Fruit fly (Drosophila melanogaster) whole organism, pupa: ENCODE data around the gene CG8611.
A peak's percentile ranks its signal among the peaks of the same experiment; 100 is the strongest.

Source experiments
- CG10348 ChIP-seq: fragments of 200-800 bp; sonication (Bioruptor generic); IDR thresholded peaks from 2 replicates; pipeline ENCODE4 v1.3.6; 2022; ENCODE audit warnings: missing biosample characterization, missing genetic modification characterization
- CG12605 ChIP-seq: fragments of 200-800 bp; sonication (Bioruptor generic); IDR thresholded peaks from 2 replicates; pipeline ENCODE4 v1.3.6; 2022; ENCODE audit warnings: missing biosample characterization, missing genetic modification characterization
- CG13204 ChIP-seq: fragments of 200-800 bp; sonication (Bioruptor generic); optimal IDR thresholded peaks from 2 replicates; lab custom pipeline; 2018; ENCODE audit warnings: missing biosample characterization, mild to moderate bottlenecking, missing genetic modification characterization, moderate library complexity
- CG14655 ChIP-seq: fragments of 200-800 bp; sonication (Bioruptor generic); optimal IDR thresholded peaks from 3 replicates; lab custom pipeline; 2017; ENCODE audit warnings: mild to moderate bottlenecking, missing biosample characterization, missing genetic modification reagents, missing genetic modification characterization
- CG15710 ChIP-seq: fragments of 200-800 bp; sonication (Bioruptor generic); optimal IDR thresholded peaks from 2 replicates; lab custom pipeline; 2018; ENCODE audit warnings: missing biosample characterization, mild to moderate bottlenecking, missing genetic modification characterization, moderate library complexity
- CG32121 ChIP-seq: fragments of 200-800 bp; sonication (Bioruptor generic); IDR thresholded peaks from 2 replicates; pipeline ENCODE4 v1.3.6; 2022; ENCODE audit warnings: missing biosample characterization, missing genetic modification characterization
- CG4496 ChIP-seq: fragments of 200-800 bp; sonication (Bioruptor generic); IDR thresholded peaks from 3 replicates; pipeline ENCODE4 v1.3.6; 2022; ENCODE audit warnings: missing biosample characterization, missing genetic modification characterization
- CG8159 ChIP-seq: fragments of 200-800 bp; sonication (Bioruptor generic); optimal IDR thresholded peaks from 3 replicates; lab custom pipeline; 2018; ENCODE audit warnings: missing biosample characterization, mild to moderate bottlenecking, missing genetic modification characterization, moderate library complexity
- CG8301 ChIP-seq: fragments of 200-800 bp; sonication (Bioruptor generic); optimal IDR thresholded peaks from 2 replicates; lab custom pipeline; 2018; ENCODE audit warnings: missing biosample characterization, mild to moderate bottlenecking, missing genetic modification characterization
- CG9948 ChIP-seq: fragments of 200-800 bp; sonication (Bioruptor generic); optimal IDR thresholded peaks from 2 replicates; lab custom pipeline; 2018; ENCODE audit warnings: missing biosample characterization, mild to moderate bottlenecking, missing genetic modification characterization, moderate library complexity
- D1 ChIP-seq: fragments of 200-800 bp; sonication (Bioruptor generic); optimal IDR thresholded peaks from 2 replicates; lab custom pipeline; 2018; ENCODE audit warnings: missing biosample characterization, mild to moderate bottlenecking, missing genetic modification characterization, moderate library complexity
- EcR ChIP-seq: fragments of 200-800 bp; sonication (Bioruptor generic); optimal IDR thresholded peaks from 3 replicates; lab custom pipeline; 2019; ENCODE audit warnings: missing biosample characterization, missing genetic modification characterization, mild to moderate bottlenecking, moderate library complexity, missing genetic modification reagents
- Ets98B ChIP-seq: fragments of 200-800 bp; sonication (Bioruptor generic); IDR thresholded peaks from 2 replicates; pipeline ENCODE4 v1.3.6; 2022; ENCODE audit warnings: missing biosample characterization, missing genetic modification characterization
- Pif1A ChIP-seq: fragments of 200-800 bp; sonication (Bioruptor generic); optimal IDR thresholded peaks from 3 replicates; lab custom pipeline; 2016; ENCODE audit warnings: missing biosample characterization, missing genetic modification characterization
- Pif1B ChIP-seq: fragments of 200-800 bp; sonication (Bioruptor generic); optimal IDR thresholded peaks from 3 replicates; lab custom pipeline; 2016; ENCODE audit warnings: missing biosample characterization, missing genetic modification characterization
- Snoo ChIP-seq: fragments of 200-800 bp; sonication (Bioruptor generic); optimal IDR thresholded peaks from 3 replicates; lab custom pipeline; 2017; ENCODE audit warnings: missing biosample characterization, mild to moderate bottlenecking, missing genetic modification characterization, inconsistent platforms
- fd96Ca ChIP-seq: fragments of 200-800 bp; sonication (Bioruptor generic); IDR thresholded peaks from 3 replicates; pipeline ENCODE4 v1.3.6; 2022; ENCODE audit warnings: missing biosample characterization, missing genetic modification characterization
- gl ChIP-seq: fragments of 200-800 bp; sonication (Bioruptor generic); optimal IDR thresholded peaks from 2 replicates; lab custom pipeline; 2018; ENCODE audit warnings: missing biosample characterization, mild to moderate bottlenecking, missing genetic modification characterization
- rn ChIP-seq: fragments of 200-800 bp; sonication (Bioruptor generic); IDR thresholded peaks from 2 replicates; pipeline ENCODE4 v1.3.6; 2022; ENCODE audit warnings: missing biosample characterization, missing genetic modification characterization

CG8611 gene

dm6 chrX:17424383-17424782 is 2.4 kb upstream of the CG8611 start:
- TF ChIP-seq CG9948 (tag; lab: Kevin White, UChicago): no peak
- TF ChIP-seq CG13204 (GFP tag; lab: Kevin White, UChicago): no peak
- TF ChIP-seq Pif1A (GFP tag; lab: Kevin White, UChicago): peak; percentile 7
- TF ChIP-seq CG8159 (tag; lab: Kevin White, UChicago): peak; percentile 23
- TF ChIP-seq CG32121: 0 out of 2 replicates have a peak, but pooled peaks have one; percentile 19
- peak; percentile 38; the same call in 1 of the 3 replicates for TF ChIP-seq fd96Ca (GFP tag; lab: Robert Waterston, UW)
- peak; percentile 61; the same call in 2 of the 3 replicates for TF ChIP-seq CG4496 (GFP tag; lab: Robert Waterston, UW)

DNA sequence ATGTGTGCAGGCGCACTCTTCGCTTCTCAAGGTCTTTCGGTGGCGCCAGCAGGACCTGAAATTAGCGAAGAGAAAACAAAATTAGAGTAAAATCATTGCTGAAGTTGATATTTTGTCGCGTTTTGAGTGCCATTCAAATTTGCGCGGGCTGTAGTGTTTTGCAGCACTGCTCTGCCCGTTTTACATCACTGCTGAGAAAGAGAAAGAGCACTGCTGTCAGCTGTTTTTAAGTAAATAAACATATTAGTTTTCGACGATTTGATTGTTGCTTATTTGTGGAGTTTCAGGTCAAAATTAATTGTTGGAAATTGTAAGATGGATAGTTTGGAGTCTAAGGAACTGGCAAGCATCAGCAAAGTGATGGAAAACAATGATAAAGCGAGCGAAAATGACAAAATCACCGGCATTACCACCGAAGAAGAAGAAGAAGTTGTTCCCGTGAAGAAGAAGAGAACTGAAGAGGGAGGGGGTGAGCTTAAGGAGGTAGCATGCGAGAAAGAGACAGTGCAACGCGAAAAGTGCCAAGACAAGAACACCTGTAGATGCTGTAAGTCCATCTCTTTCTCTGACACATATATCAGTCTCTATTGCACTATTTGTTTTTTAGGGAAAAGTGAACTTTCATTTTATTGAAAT is 1.5 kb upstream of the CG8611 start, which contains the start of gene ENGase:
ENGase (plus strand) TSS at position 282 of the 636 bp plus-strand sequence.
- TF ChIP-seq fd96Ca (GFP tag; lab: Robert Waterston, UW) (0 out of 3 replicates have a peak, but pooled peaks have one; percentile 37), CG8159 (tag; lab: Kevin White, UChicago) (no peak), CG4496 (GFP tag; lab: Robert Waterston, UW) (0 out of 3 replicates have a peak, but pooled peaks have one; percentile 13), CG12605 (GFP tag; lab: Robert Waterston, UW) (peak; percentile 24; the same call in 1 of the 2 replicates)
- TF ChIP-seq, all 21 proteins: peak for 3

- TF ChIP-seq CG15710 (tag; lab: Kevin White, UChicago): no peak
- no peak for TF ChIP-seq EcR (GFP tag; lab: Kevin White, UChicago)
- TF ChIP-seq CG8301: no peak
- TF ChIP-seq Ets98B (GFP tag; lab: Robert Waterston, UW): no peak
- no peak for TF ChIP-seq CG32121
- TF ChIP-seq CG4496 (GFP tag; lab: Robert Waterston, UW): no peak
- TF ChIP-seq, all 21 proteins: peak for 0
Observed at dm6 chrX:17407737-17408136, 14.2 kb downstream of the CG8611 start.

DNA sequence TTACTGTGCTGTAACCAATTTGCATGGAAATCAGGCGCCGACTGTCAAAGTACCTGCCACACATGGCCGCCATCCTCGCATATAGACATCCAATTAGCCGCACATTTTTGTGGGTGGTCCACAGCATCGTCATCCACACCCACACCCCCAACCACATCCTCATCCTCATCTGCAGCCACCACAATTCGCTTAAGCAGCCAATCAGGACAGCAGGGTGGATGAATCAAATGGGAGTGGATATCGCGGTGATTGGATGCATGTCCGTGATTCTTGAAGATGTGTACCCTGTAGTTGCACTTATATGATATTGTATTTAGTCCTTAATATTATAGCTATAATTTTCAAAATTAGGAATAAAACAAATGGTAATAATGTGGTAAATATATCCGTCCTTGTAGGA is 17.1 kb downstream of the CG8611 start:
- TF ChIP-seq CG10348 (GFP tag; lab: Robert Waterston, UW) (no peak), CG14655 (no peak), CG8159 (tag; lab: Kevin White, UChicago) (no peak), CG32121 (no peak), fd96Ca (GFP tag; lab: Robert Waterston, UW) (no peak), CG4496 (GFP tag; lab: Robert Waterston, UW) (no peak), Ets98B (GFP tag; lab: Robert Waterston, UW) (no peak), CG13204 (GFP tag; lab: Kevin White, UChicago) (no peak), gl (no peak)

DNA sequence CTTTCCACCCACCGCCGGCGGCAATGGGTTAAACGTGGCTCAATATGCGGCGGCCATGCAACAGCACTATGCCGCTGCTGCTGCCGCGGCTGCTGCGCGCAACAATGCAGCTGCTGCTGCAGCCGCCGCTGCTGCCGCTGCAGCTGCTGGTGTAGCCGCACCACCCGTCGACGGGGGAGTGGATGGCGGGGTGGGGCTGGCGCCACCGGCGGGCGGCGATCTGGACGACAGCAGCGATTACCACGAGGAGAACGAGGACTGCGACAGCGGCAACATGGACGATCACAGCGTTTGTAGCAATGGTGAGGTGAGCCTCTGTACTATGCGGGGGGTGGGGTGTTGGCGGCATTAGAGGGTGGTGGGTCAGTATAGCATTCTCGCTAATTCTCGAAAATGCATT is 23.7 kb downstream of the CG8611 start:
- TF ChIP-seq Ets98B (GFP tag; lab: Robert Waterston, UW): no peak
- TF ChIP-seq CG13204 (GFP tag; lab: Kevin White, UChicago): no peak
- no peak for TF ChIP-seq fd96Ca (GFP tag; lab: Robert Waterston, UW)
- no peak for TF ChIP-seq gl
- no peak for TF ChIP-seq CG8301

DNA sequence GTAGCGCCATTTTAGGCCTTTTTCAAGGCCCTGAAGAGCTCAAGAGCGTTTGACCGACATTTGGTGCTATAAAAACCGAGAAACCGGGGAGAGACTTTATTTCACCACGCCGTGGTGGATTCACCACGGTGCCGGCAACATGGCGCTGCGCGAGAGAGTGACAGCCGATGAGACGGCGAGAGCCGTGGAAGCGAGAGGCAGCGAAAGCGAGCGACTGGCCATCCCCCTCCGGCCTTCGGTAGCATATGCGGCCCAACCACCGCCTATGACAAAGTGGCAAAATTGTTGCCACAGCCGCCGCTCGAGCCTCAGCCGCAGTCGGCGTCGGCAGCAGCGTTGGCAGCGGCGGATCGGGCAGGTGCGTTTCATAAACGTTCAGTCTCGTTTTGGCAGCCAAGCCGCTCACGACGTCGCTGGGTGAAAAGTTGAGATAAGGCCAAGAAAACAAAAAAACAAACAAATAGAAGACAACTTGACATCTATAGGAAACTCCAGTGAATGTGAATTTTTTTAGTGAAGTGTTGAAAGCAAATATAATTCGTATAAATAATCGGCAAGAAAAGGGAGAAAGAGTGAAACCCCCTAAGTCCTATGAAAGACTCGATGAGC is 24.7 kb downstream of the CG8611 start, which contains the start of gene B-H1:
B-H1 (plus strand) TSS at position 376 of the 609 bp plus-strand sequence.
- TF ChIP-seq CG13204 (GFP tag; lab: Kevin White, UChicago) (peak; percentile 29), Snoo (tag; lab: Kevin White, UChicago) (no peak), CG4496 (GFP tag; lab: Robert Waterston, UW) (peak; percentile 51; the same call in 2 of the 3 replicates), D1 (tag; lab: Kevin White, UChicago) (no peak), CG10348 (GFP tag; lab: Robert Waterston, UW) (no peak)

dm6 chrX:17382995-17383394 is 39.0 kb downstream of the CG8611 start:
- TF ChIP-seq CG32121: no peak
- TF ChIP-seq CG12605 (GFP tag; lab: Robert Waterston, UW): no peak
- TF ChIP-seq EcR (GFP tag; lab: Kevin White, UChicago): no peak
- no peak for TF ChIP-seq CG9948 (tag; lab: Kevin White, UChicago)
- no peak for TF ChIP-seq fd96Ca (GFP tag; lab: Robert Waterston, UW)
- no peak for TF ChIP-seq CG15710 (tag; lab: Kevin White, UChicago)
- TF ChIP-seq Snoo (tag; lab: Kevin White, UChicago): no peak
- TF ChIP-seq CG8301: no peak

dm6 chrX:17379430-17379829 is 42.5 kb downstream of the CG8611 start:
- TF ChIP-seq CG8301 (no peak), rn (GFP tag; lab: Robert Waterston, UW) (no peak), Pif1B (no peak)
